Worm (Caenorhabditis elegans) whole organism, L2 larva: ENCODE measurements around the gene Y34B4A.10.

Source experiments
- C34F6.9 ChIP-seq: fragments of 150-350 bp; optimal IDR thresholded peaks from 2 replicates; lab custom pipeline; 2014; ENCODE audit warnings: missing biosample characterization, missing genetic modification characterization
- F13H6.1 ChIP-seq: sonication (generic microtip); optimal IDR thresholded peaks from 2 replicates; lab custom pipeline; 2016; ENCODE audit warnings: missing genetic modification characterization, missing compliant biosample characterization
- R02D3.7 ChIP-seq: fragments of 150-350 bp; optimal IDR thresholded peaks from 2 replicates; lab custom pipeline; 2014; ENCODE audit warnings: missing biosample characterization, missing genetic modification characterization
- Y55F3AM.14 ChIP-seq: fragments of 200-800 bp; sonication (Bioruptor generic); optimal IDR thresholded peaks from 2 replicates; lab custom pipeline; 2018; ENCODE audit warnings: mild to moderate bottlenecking, missing genetic modification characterization, missing compliant biosample characterization
- ZK546.5 ChIP-seq: sonication (generic microtip); optimal IDR thresholded peaks from 2 replicates; lab custom pipeline; 2017; ENCODE audit warnings: missing biosample characterization, missing genetic modification characterization
- alr-1 ChIP-seq: fragments of 150-350 bp; optimal IDR thresholded peaks from 2 replicates; lab custom pipeline; 2014; ENCODE audit warnings: missing biosample characterization, missing genetic modification characterization
- aly-2 ChIP-seq: fragments of 150-350 bp; optimal IDR thresholded peaks from 2 replicates; lab custom pipeline; 2014; ENCODE audit warnings: missing biosample characterization, missing genetic modification characterization
- ama-1 ChIP-seq: fragments of 150-350 bp; optimal IDR thresholded peaks from 2 replicates; lab custom pipeline; 2018; ENCODE audit warnings: inconsistent platforms
- blmp-1 ChIP-seq: sonication (generic microtip); optimal IDR thresholded peaks from 2 replicates; lab custom pipeline; 2017; ENCODE audit warnings: missing genetic modification characterization, mild to moderate bottlenecking, missing compliant biosample characterization, antibody characterized with exemption, moderate library complexity; ENCODE audit not compliant: insufficient read depth
- ceh-16 ChIP-seq: fragments of 150-350 bp; optimal IDR thresholded peaks from 2 replicates; lab custom pipeline; 2014; ENCODE audit warnings: missing biosample characterization, missing genetic modification characterization
- ceh-82 ChIP-seq: fragments of 150-350 bp; optimal IDR thresholded peaks from 2 replicates; lab custom pipeline; 2014; ENCODE audit warnings: missing biosample characterization, missing genetic modification characterization
- crh-2 ChIP-seq: sonication (generic microtip); optimal IDR thresholded peaks from 2 replicates; lab custom pipeline; 2017; ENCODE audit warnings: missing biosample characterization, missing genetic modification characterization
- dmd-4 ChIP-seq: sonication (generic microtip); optimal IDR thresholded peaks from 2 replicates; lab custom pipeline; 2017; ENCODE audit warnings: missing biosample characterization, missing genetic modification characterization
- egl-27 ChIP-seq: sonication (generic microtip); optimal IDR thresholded peaks from 3 replicates; lab custom pipeline; 2017; ENCODE audit warnings: missing biosample characterization, missing genetic modification reagents, missing genetic modification characterization
- elt-1 ChIP-seq: fragments of 150-350 bp; optimal IDR thresholded peaks from 2 replicates; lab custom pipeline; 2014; ENCODE audit warnings: missing biosample characterization, missing genetic modification characterization
- elt-3 ChIP-seq: sonication (generic microtip); optimal IDR thresholded peaks from 2 replicates; lab custom pipeline; 2017; ENCODE audit warnings: missing biosample characterization, missing genetic modification characterization
- fos-1 ChIP-seq: fragments of 150-350 bp; optimal IDR thresholded peaks from 2 replicates; lab custom pipeline; 2014; ENCODE audit warnings: missing biosample characterization, missing genetic modification characterization
- gmeb-1 ChIP-seq: fragments of 150-350 bp; optimal IDR thresholded peaks from 2 replicates; lab custom pipeline; 2014; ENCODE audit warnings: missing biosample characterization, missing genetic modification characterization
- lin-11 ChIP-seq: fragments of 150-350 bp; sonication (generic microtip); optimal IDR thresholded peaks from 2 replicates; lab custom pipeline; 2014; ENCODE audit warnings: missing biosample characterization, missing genetic modification characterization, inconsistent platforms, mixed read lengths
- lin-13 ChIP-seq: fragments of 150-350 bp; optimal IDR thresholded peaks from 2 replicates; lab custom pipeline; 2014; ENCODE audit warnings: missing biosample characterization, missing genetic modification reagents, missing genetic modification characterization
- lin-39 ChIP-seq: fragments of 150-350 bp; optimal IDR thresholded peaks from 2 replicates; lab custom pipeline; 2014; ENCODE audit warnings: missing biosample characterization, missing genetic modification reagents, missing genetic modification characterization
- lsy-2 ChIP-seq, 2 experiments: fragments of 150-350 bp in 1 of 2; sonication (generic microtip) in 1 of 2; optimal IDR thresholded peaks; 2 replicates each; lab custom pipeline; 2014 to 2017; ENCODE audit warnings: missing biosample characterization in 2 of 2, missing genetic modification characterization in 2 of 2
- mab-5 ChIP-seq: fragments of 150-350 bp; optimal IDR thresholded peaks from 2 replicates; lab custom pipeline; 2014; ENCODE audit warnings: missing biosample characterization, missing genetic modification characterization
- mbf-1 ChIP-seq: sonication (generic microtip); optimal IDR thresholded peaks from 2 replicates; lab custom pipeline; 2017; ENCODE audit warnings: missing biosample characterization, missing genetic modification characterization
- mdl-1 ChIP-seq, 2 experiments: fragments of 150-350 bp in 1 of 2; sonication (generic microtip) in 1 of 2; optimal IDR thresholded peaks; 2 replicates each; lab custom pipeline; 2017; ENCODE audit warnings: missing biosample characterization in 2 of 2, missing genetic modification characterization in 2 of 2
- nhr-10 ChIP-seq: sonication (generic microtip); optimal IDR thresholded peaks from 2 replicates; lab custom pipeline; 2017; ENCODE audit warnings: missing biosample characterization, missing genetic modification characterization
- nhr-11 ChIP-seq: fragments of 150-350 bp; optimal IDR thresholded peaks from 2 replicates; lab custom pipeline; 2014; ENCODE audit warnings: missing biosample characterization, missing genetic modification characterization
- nhr-12 ChIP-seq: fragments of 150-350 bp; optimal IDR thresholded peaks from 2 replicates; lab custom pipeline; 2014; ENCODE audit warnings: missing biosample characterization, missing genetic modification characterization
- nhr-129 ChIP-seq: fragments of 150-350 bp; optimal IDR thresholded peaks from 2 replicates; lab custom pipeline; 2014; ENCODE audit warnings: missing biosample characterization, missing genetic modification characterization
- nhr-21 ChIP-seq: fragments of 150-350 bp; optimal IDR thresholded peaks from 2 replicates; lab custom pipeline; 2014; ENCODE audit warnings: missing biosample characterization, missing genetic modification characterization
- nhr-23 ChIP-seq: fragments of 150-350 bp; optimal IDR thresholded peaks from 2 replicates; lab custom pipeline; 2014; ENCODE audit warnings: missing biosample characterization, missing genetic modification reagents, missing genetic modification characterization
- nhr-237 ChIP-seq: fragments of 150-350 bp; optimal IDR thresholded peaks from 2 replicates; lab custom pipeline; 2014; ENCODE audit warnings: missing biosample characterization, missing genetic modification characterization
- nhr-25 ChIP-seq: fragments of 150-350 bp; sonication (generic microtip); optimal IDR thresholded peaks from 3 replicates; lab custom pipeline; 2014; ENCODE audit warnings: missing biosample characterization, missing genetic modification characterization
- nhr-6 ChIP-seq: fragments of 150-350 bp; optimal IDR thresholded peaks from 2 replicates; lab custom pipeline; 2014; ENCODE audit warnings: missing biosample characterization, missing genetic modification characterization
- nhr-77 ChIP-seq: fragments of 150-350 bp; optimal IDR thresholded peaks from 2 replicates; lab custom pipeline; 2014; ENCODE audit warnings: missing biosample characterization, missing genetic modification characterization
- peb-1 ChIP-seq: fragments of 150-350 bp; optimal IDR thresholded peaks from 2 replicates; lab custom pipeline; 2014; ENCODE audit warnings: missing biosample characterization, missing genetic modification characterization
- sem-4 ChIP-seq: fragments of 150-350 bp; optimal IDR thresholded peaks from 2 replicates; lab custom pipeline; 2014; ENCODE audit warnings: missing biosample characterization, missing genetic modification reagents, missing genetic modification characterization
- skn-1 ChIP-seq: sonication (generic microtip); optimal IDR thresholded peaks from 2 replicates; lab custom pipeline; 2017; ENCODE audit warnings: missing biosample characterization, missing genetic modification characterization
- sma-3 ChIP-seq: sonication (generic microtip); optimal IDR thresholded peaks from 2 replicates; lab custom pipeline; 2016; ENCODE audit warnings: missing genetic modification reagents, missing genetic modification characterization, missing compliant biosample characterization
- sma-9 ChIP-seq, 2 experiments: fragments of 150-350 bp in 1 of 2; sonication (generic microtip) in 1 of 2; optimal IDR thresholded peaks; 2 replicates each; lab custom pipeline; 2014 to 2016; ENCODE audit warnings: missing genetic modification characterization in 2 of 2, mild to moderate bottlenecking in 1 of 2, missing biosample characterization in 1 of 2, missing compliant biosample characterization in 1 of 2, missing genetic modification reagents in 1 of 2, moderate library complexity in 1 of 2
- snpc-4 ChIP-seq: fragments of 150-350 bp; optimal IDR thresholded peaks from 2 replicates; lab custom pipeline; 2014; ENCODE audit warnings: missing biosample characterization, missing genetic modification characterization
- unc-39 ChIP-seq: fragments of 150-350 bp; optimal IDR thresholded peaks from 2 replicates; lab custom pipeline; 2014; ENCODE audit warnings: missing biosample characterization, missing genetic modification characterization
- unc-55 ChIP-seq: fragments of 150-350 bp; sonication (generic microtip); optimal IDR thresholded peaks from 3 replicates; lab custom pipeline; 2014; ENCODE audit warnings: missing biosample characterization, missing genetic modification reagents, missing genetic modification characterization
- unc-62 ChIP-seq: fragments of 150-350 bp; optimal IDR thresholded peaks from 2 replicates; lab custom pipeline; 2014; ENCODE audit warnings: missing biosample characterization, missing genetic modification reagents, missing genetic modification characterization
- zag-1 ChIP-seq: fragments of 150-350 bp; optimal IDR thresholded peaks from 2 replicates; lab custom pipeline; 2014; ENCODE audit warnings: missing biosample characterization, missing genetic modification characterization
- ztf-1 ChIP-seq: fragments of 200-800 bp; sonication (Bioruptor generic); conservative IDR thresholded peaks from 2 replicates; pipeline ENCODE4 v1.3.6; 2022; ENCODE audit warnings: missing genetic modification characterization, missing compliant biosample characterization
- ztf-11 ChIP-seq: sonication (generic microtip); optimal IDR thresholded peaks from 2 replicates; lab custom pipeline; 2017; ENCODE audit warnings: missing biosample characterization, missing genetic modification characterization
- ztf-4 ChIP-seq: fragments of 150-350 bp; optimal IDR thresholded peaks from 2 replicates; lab custom pipeline; 2014; ENCODE audit warnings: missing biosample characterization, missing genetic modification characterization

Y34B4A.10 gene

DNA sequence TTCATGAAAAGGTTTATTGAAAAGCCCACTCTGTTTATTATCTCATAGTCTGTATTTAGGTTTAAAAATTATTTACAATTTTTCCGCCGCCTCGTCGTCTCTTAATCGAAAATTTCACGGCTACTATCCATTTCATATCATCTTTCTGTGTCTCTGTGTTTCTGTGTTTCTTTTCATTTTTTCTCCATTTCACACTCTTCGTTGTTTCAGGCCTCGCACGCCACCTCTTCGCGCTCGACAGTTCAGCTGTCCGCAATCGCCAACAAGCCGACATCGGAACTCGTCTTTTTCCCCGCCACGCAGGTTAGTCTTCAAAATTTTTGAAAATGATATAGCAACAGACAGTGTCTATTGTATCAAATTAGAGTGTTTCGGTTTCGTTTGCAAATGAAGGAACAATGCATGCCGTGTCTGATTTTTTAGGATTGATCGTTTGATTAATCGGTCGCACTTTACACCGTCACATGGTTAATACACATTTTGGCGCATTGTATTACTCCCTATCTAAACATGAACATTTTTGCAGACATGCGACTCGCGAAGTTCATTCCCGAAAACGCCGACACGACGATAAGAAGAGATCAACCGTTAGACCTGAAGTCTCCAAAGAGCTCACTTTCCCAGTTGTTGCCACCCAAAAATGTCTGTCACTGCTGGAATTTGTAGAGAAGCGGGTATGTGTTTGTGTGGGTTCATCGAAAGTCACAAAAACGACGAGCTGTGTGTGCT lies 38.6 kb upstream of the Y34B4A.10 start:
- peak; percentile 6 for TF ChIP-seq sma-9 (GFP tag; optimal IDR thresholded peaks at IDR 0.05; lab: Kevin White, UChicago)
- no peak for TF ChIP-seq sma-9 (tag; optimal IDR thresholded peaks at IDR 0.05; lab: Kevin White, UChicago)
- no peak for TF ChIP-seq gmeb-1 (tag; lab: Kevin White, UChicago)
- TF ChIP-seq, all 48 proteins: peak for 1

DNA sequence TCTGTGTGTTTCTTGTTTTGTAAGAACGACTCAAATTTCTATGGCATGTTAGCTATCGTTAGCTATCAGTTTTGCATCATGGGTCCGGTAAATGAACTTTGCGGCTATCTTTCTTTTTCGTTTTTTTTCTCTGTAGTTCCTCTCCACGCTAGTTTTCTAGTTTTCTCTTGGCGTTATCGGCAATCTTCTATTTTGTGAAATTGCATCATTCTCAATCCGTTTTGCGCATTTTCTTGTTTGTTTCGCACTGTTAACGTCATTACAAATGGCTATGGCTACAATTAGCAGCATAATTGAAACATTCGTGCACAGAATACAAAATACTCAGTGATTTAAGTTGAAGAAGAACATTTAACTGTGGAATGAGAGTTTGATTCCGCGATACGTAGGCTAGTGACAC lies 36.7 kb upstream of the Y34B4A.10 start:
- TF ChIP-seq C34F6.9 (tag; lab: Kevin White, UChicago) = no peak
- TF ChIP-seq ztf-1 (GFP tag; lab: Robert Waterston, UW) = no peak
- no peak for TF ChIP-seq skn-1 (tag; lab: Kevin White, UChicago)
- no peak for TF ChIP-seq elt-3 (tag; lab: Kevin White, UChicago)
- TF ChIP-seq nhr-129 (tag; lab: Kevin White, UChicago) = peak; percentile 98
- TF ChIP-seq crh-2 (tag; lab: Kevin White, UChicago) = no peak
- no peak for TF ChIP-seq nhr-23 (tag; lab: Kevin White, UChicago)
- TF ChIP-seq R02D3.7 (tag; lab: Kevin White, UChicago) = no peak
- no peak for TF ChIP-seq elt-1 (tag; lab: Kevin White, UChicago)
- TF ChIP-seq mdl-1 (tag; optimal IDR thresholded peaks at IDR 0.05; lab: Kevin White, UChicago) = no peak
- no peak for TF ChIP-seq nhr-10 (tag; lab: Kevin White, UChicago)
- no peak for TF ChIP-seq blmp-1 (tag; lab: Kevin White, UChicago)
- TF ChIP-seq egl-27 (tag; lab: Kevin White, UChicago) = no peak
- no peak for TF ChIP-seq dmd-4 (tag; lab: Kevin White, UChicago)
- no peak for TF ChIP-seq lin-11 (tag; lab: Kevin White, UChicago)
- TF ChIP-seq nhr-237 (tag; lab: Kevin White, UChicago) = no peak
- TF ChIP-seq zag-1 (tag; lab: Kevin White, UChicago) = peak; percentile 19
- TF ChIP-seq nhr-25 (tag; lab: Kevin White, UChicago) = no peak
- TF ChIP-seq aly-2 = no peak
- TF ChIP-seq mbf-1 (tag; lab: Kevin White, UChicago) = no peak
- TF ChIP-seq ama-1 (lab: Kevin White, UChicago) = peak; percentile 17
- TF ChIP-seq alr-1 (tag; lab: Kevin White, UChicago) = no peak
- TF ChIP-seq unc-55 (GFP tag; lab: Kevin White, UChicago) = no peak
- no peak for TF ChIP-seq mab-5 (tag; lab: Kevin White, UChicago)
- no peak for TF ChIP-seq nhr-12 (tag; lab: Kevin White, UChicago)
- no peak for TF ChIP-seq F13H6.1 (tag; lab: Kevin White, UChicago)
- no peak for TF ChIP-seq sma-3 (GFP tag; lab: Kevin White, UChicago)
- TF ChIP-seq ztf-4 (tag; lab: Kevin White, UChicago) = no peak
- peak; percentile 1 for TF ChIP-seq sma-9 (GFP tag; optimal IDR thresholded peaks at IDR 0.05; lab: Kevin White, UChicago)
- no peak for TF ChIP-seq sma-9 (tag; optimal IDR thresholded peaks at IDR 0.05; lab: Kevin White, UChicago)
- no peak for TF ChIP-seq ztf-11 (tag; lab: Kevin White, UChicago)
- no peak for TF ChIP-seq lin-39 (tag; lab: Kevin White, UChicago)
- TF ChIP-seq peb-1 (tag; lab: Kevin White, UChicago) = no peak
- no peak for TF ChIP-seq ceh-82
- no peak for TF ChIP-seq nhr-77 (tag; lab: Kevin White, UChicago)
- no peak for TF ChIP-seq snpc-4 (tag; lab: Kevin White, UChicago)
- TF ChIP-seq nhr-11 (tag; lab: Kevin White, UChicago) = peak; percentile 11
- no peak for TF ChIP-seq gmeb-1 (tag; lab: Kevin White, UChicago)
- TF ChIP-seq unc-62 (GFP tag; lab: Kevin White, UChicago) = no peak
- TF ChIP-seq Y55F3AM.14 (GFP tag; lab: Kevin White, UChicago) = no peak
- TF ChIP-seq lsy-2 (tag; optimal IDR thresholded peaks at IDR 0.05; lab: Kevin White, UChicago) = peak in 1 of 2 experiments; percentile 15
- TF ChIP-seq ZK546.5 (tag; lab: Kevin White, UChicago) = no peak
- peak; percentile 20 for TF ChIP-seq lin-13 (GFP tag; lab: Kevin White, UChicago)
- no peak for TF ChIP-seq nhr-6 (tag; lab: Kevin White, UChicago)
- TF ChIP-seq fos-1 = no peak
- no peak for TF ChIP-seq unc-39 (tag; lab: Kevin White, UChicago)
- no peak for TF ChIP-seq nhr-21 (tag; lab: Kevin White, UChicago)
- peak; percentile 50 for TF ChIP-seq sem-4 (tag; lab: Kevin White, UChicago)
- no peak for TF ChIP-seq ceh-16 (tag; lab: Kevin White, UChicago)
